Worm (Caenorhabditis elegans): ENCODE measurements around the gene tmem-231.

Gene tmem-231

DNA sequence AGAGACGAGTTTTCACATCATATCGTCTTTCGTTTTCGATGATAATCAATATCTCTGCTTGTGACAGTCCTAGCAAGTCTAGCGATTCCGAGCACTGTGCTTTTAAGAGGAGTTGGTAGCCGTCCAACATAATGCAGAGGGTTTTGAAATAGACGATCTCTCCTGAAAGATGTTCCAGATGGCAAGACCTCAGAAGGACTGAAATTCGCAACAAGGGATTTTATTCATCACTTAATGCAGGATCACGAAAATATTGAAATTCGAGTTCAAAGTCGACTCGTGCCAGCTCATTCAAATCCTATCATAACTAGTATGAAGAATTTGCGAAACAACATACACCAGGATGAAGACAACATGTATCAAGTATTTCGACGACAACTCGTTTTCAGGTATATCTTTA, 49.1 kb upstream of the tmem-231 start, which contains the start of gene D2096.7 (continued):
- TF ChIP-seq T07F8.4 (tag; optimal IDR thresholded peaks at IDR 0.05) (no peak), dox-1 (GFP tag; IDR thresholded peaks at IDR 0.05) (peak; percentile 70), snpc-1.3 (tag; optimal IDR thresholded peaks at IDR 0.05; ENCODE audit: insufficient read depth) (peak; percentile 89), efl-1 (GFP tag; optimal IDR thresholded peaks at IDR 0.05) (no peak), unc-62 (GFP tag; optimal IDR thresholded peaks at IDR 0.05) (no peak), egl-44 (GFP tag; IDR thresholded peaks at IDR 0.05) (no peak; the same call in none of the 2 replicates), fkh-3 (tag; optimal IDR thresholded peaks at IDR 0.05) (peak; percentile 77), zim-3 (tag; optimal IDR thresholded peaks at IDR 0.05) (peak; percentile 64), mxl-1 (tag; optimal IDR thresholded peaks at IDR 0.05) (peak; percentile 32), pbrm-1 (GFP tag; IDR thresholded peaks at IDR 0.05) (peak; percentile 87), nhr-120 (GFP tag; IDR thresholded peaks at IDR 0.05) (0 out of 2 replicates have a peak, but pooled peaks have one; percentile 55), ekl-4 (GFP tag; IDR thresholded peaks at IDR 0.05) (peak; percentile 92), hmg-1.2 (GFP tag; IDR thresholded peaks at IDR 0.05) (peak; percentile 54; the same call in 1 of the 2 replicates), Y53G8AR.9 (GFP tag; conservative IDR thresholded peaks at IDR 0.05) (peak; percentile 89), attf-6 (GFP tag; IDR thresholded peaks at IDR 0.05) (peak; percentile 89), ets-4 (GFP tag; optimal IDR thresholded peaks at IDR 0.05) (peak; percentile 69), snpc-3.4 (tag; optimal IDR thresholded peaks at IDR 0.05) (peak; percentile 2), mcd-1 (GFP tag; IDR thresholded peaks at IDR 0.05) (peak; percentile 54; the same call in 1 of the 2 replicates), lin-26 (GFP tag; IDR thresholded peaks at IDR 0.05) (peak; percentile 85), zfh-2 (GFP tag; conservative IDR thresholded peaks at IDR 0.05) (no peak), snpc-4 (GFP tag; optimal IDR thresholded peaks at IDR 0.05) (no peak), snpc-4 (tag; optimal IDR thresholded peaks at IDR 0.05) (peak in 2 of 4 experiments; percentile 67 to 72), let-526 (GFP tag; IDR thresholded peaks at IDR 0.05) (no peak), B0035.1 (tag; optimal IDR thresholded peaks at IDR 0.05) (peak; percentile 52), ceh-27 (GFP tag; optimal IDR thresholded peaks at IDR 0.05) (no peak), repo-1 (tag; optimal IDR thresholded peaks at IDR 0.05) (peak; percentile 88), ceh-100 (GFP tag; IDR thresholded peaks at IDR 0.05) (peak; percentile 74), hsf-1 (GFP tag; IDR thresholded peaks at IDR 0.05) (peak; percentile 91), F49E8.2 (tag; optimal IDR thresholded peaks at IDR 0.05; ENCODE audit: insufficient read depth) (peak; percentile 95), F55B11.4 (tag; optimal IDR thresholded peaks at IDR 0.05; ENCODE audit: borderline replicate concordance, insufficient read depth) (no peak), Y79H2A.3 (GFP tag; conservative IDR thresholded peaks at IDR 0.05) (peak; percentile 77), nhr-27 (tag; optimal IDR thresholded peaks at IDR 0.05) (peak; percentile 85), ztf-6 (GFP tag; IDR thresholded peaks at IDR 0.05) (no peak), ztf-3 (GFP tag; optimal IDR thresholded peaks at IDR 0.05) (no peak), athp-1 (tag; optimal IDR thresholded peaks at IDR 0.05) (peak; percentile 92), ceh-79 (tag; optimal IDR thresholded peaks at IDR 0.05) (peak; percentile 86), ztf-18 (tag; optimal IDR thresholded peaks at IDR 0.05) (peak; percentile 57), aptf-3 (GFP tag; IDR thresholded peaks at IDR 0.05) (peak; percentile 94), bed-2 (GFP tag; IDR thresholded peaks at IDR 0.05) (no peak), gei-17 (GFP tag; optimal IDR thresholded peaks at IDR 0.05) (peak; percentile 53), ceh-40 (GFP tag; IDR thresholded peaks at IDR 0.05) (no peak), let-607 (tag; optimal IDR thresholded peaks at IDR 0.05) (peak in 1 of 2 experiments; percentile 47), Y53F4B.3 (GFP tag; IDR thresholded peaks at IDR 0.05) (no peak), K11D2.4 (GFP tag; IDR thresholded peaks at IDR 0.05) (0 out of 2 replicates have a peak, but pooled peaks have one; percentile 22), chd-7 (tag; optimal IDR thresholded peaks at IDR 0.05) (peak; percentile 83), F39B2.1 (GFP tag; IDR thresholded peaks at IDR 0.05) (peak; percentile 66), nfya-1 (tag; optimal IDR thresholded peaks at IDR 0.05; ENCODE audit: borderline replicate concordance, insufficient read depth) (no peak)

Measured in whole organism, young adult.